Fruit fly (Drosophila melanogaster): ENCODE results near the gene CG18476.

DNA sequence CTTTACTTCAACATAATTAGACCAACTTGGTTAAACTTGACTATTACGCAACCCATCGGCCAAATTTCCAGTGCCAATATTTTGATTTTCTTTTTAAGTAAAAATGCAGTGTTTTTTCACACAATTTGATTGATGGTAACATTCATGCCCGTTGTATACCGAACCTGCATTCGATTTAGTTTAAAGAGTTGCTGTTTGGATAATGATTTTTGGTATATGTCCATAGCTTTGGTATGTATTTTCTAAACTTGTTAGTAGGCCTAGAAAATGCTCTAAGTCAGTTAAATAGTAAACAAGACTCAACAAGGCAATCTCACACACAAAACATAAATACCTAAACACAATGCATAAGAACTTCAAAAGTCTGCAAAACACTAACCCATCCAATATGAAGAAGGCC lies 25.8 kb upstream of the CG18476 start, which contains the start of gene I-t:
- no peak for TF ChIP-seq CG12236 (GFP tag; optimal IDR thresholded peaks at IDR 0.05)
- no peak for TF ChIP-seq Bgb (GFP tag; IDR thresholded peaks at IDR 0.05; ENCODE audit: partially characterized antibody)
- TF ChIP-seq zen (tag; optimal IDR thresholded peaks at IDR 0.05): no peak
- no peak for TF ChIP-seq jumu (GFP tag; optimal IDR thresholded peaks at IDR 0.05)
- no peak for TF ChIP-seq Rx (GFP tag; IDR thresholded peaks at IDR 0.05)
- no peak for TF ChIP-seq CG6813 (GFP tag; optimal IDR thresholded peaks at IDR 0.05)
- no peak for TF ChIP-seq CG2129 (GFP tag; IDR thresholded peaks at IDR 0.05; ENCODE audit: partially characterized antibody)
- no peak for TF ChIP-seq sens-2 (GFP tag; IDR thresholded peaks at IDR 0.05)
- TF ChIP-seq h (optimal IDR thresholded peaks at IDR 0.05): no peak
- no peak for TF ChIP-seq Lpt (GFP tag; optimal IDR thresholded peaks at IDR 0.05)
- no peak for TF ChIP-seq CG7963 (GFP tag; IDR thresholded peaks at IDR 0.05; ENCODE audit: partially characterized antibody)
- no peak for TF ChIP-seq CG3838 (GFP tag; optimal IDR thresholded peaks at IDR 0.05)
